Fruit fly (Drosophila melanogaster): ENCODE measurements around the gene Sirup.

Gene Sirup

dm6 chr2L:7992654-7993053 lies 6.0 kb upstream of the Sirup start:
- TF ChIP-seq h (GFP tag; optimal IDR thresholded peaks at IDR 0.05) = no peak
- no peak for TF ChIP-seq OdsH (GFP tag; optimal IDR thresholded peaks at IDR 0.05)
- TF ChIP-seq GATAd (GFP tag; optimal IDR thresholded peaks at IDR 0.05) = no peak
- TF ChIP-seq foxo (GFP tag; optimal IDR thresholded peaks at IDR 0.05) = no peak
- TF ChIP-seq Vsx2 (GFP tag; optimal IDR thresholded peaks at IDR 0.05; ENCODE audit: partially characterized antibody) = no peak
- TF ChIP-seq jim (GFP tag; optimal IDR thresholded peaks at IDR 0.05) = no peak
- no peak for TF ChIP-seq CrebA (GFP tag; optimal IDR thresholded peaks at IDR 0.05; ENCODE audit: borderline replicate concordance)
- TF ChIP-seq Sp1 (GFP tag; optimal IDR thresholded peaks at IDR 0.05) = no peak
- no peak for TF ChIP-seq CG9705 (GFP tag; optimal IDR thresholded peaks at IDR 0.05)
- no peak for TF ChIP-seq Mio (GFP tag; optimal IDR thresholded peaks at IDR 0.05)
- no peak for TF ChIP-seq Dif (GFP tag; optimal IDR thresholded peaks at IDR 0.05; ENCODE audit: partially characterized antibody)

- no peak for TF ChIP-seq pan (optimal IDR thresholded peaks at IDR 0.05)
- TF ChIP-seq brk (GFP tag; optimal IDR thresholded peaks at IDR 0.05) = no peak
- no peak for TF ChIP-seq Vsx2 (GFP tag; optimal IDR thresholded peaks at IDR 0.05; ENCODE audit: partially characterized antibody)
- TF ChIP-seq HLH106 (tag; optimal IDR thresholded peaks at IDR 0.05) = peak; percentile 6
- TF ChIP-seq CG9705 (GFP tag; optimal IDR thresholded peaks at IDR 0.05) = no peak
- TF ChIP-seq Rel (GFP tag; optimal IDR thresholded peaks at IDR 0.05) = no peak
- peak; percentile 94 for TF ChIP-seq Rel (tag; optimal IDR thresholded peaks at IDR 0.05)
- TF ChIP-seq psq (GFP tag; optimal IDR thresholded peaks at IDR 0.05) = no peak
- TF ChIP-seq woc (GFP tag; optimal IDR thresholded peaks at IDR 0.05) = no peak
- no peak for TF ChIP-seq dmrt93B (GFP tag; optimal IDR thresholded peaks at IDR 0.05)
- TF ChIP-seq Dif (GFP tag; optimal IDR thresholded peaks at IDR 0.05; ENCODE audit: partially characterized antibody) = peak; percentile 53
- no peak for TF ChIP-seq Jra (GFP tag; optimal IDR thresholded peaks at IDR 0.05)
- TF ChIP-seq CG32264 (GFP tag; optimal IDR thresholded peaks at IDR 0.05) = no peak
- TF ChIP-seq Hnf4 (GFP tag; optimal IDR thresholded peaks at IDR 0.05) = no peak
- TF ChIP-seq sage (GFP tag; optimal IDR thresholded peaks at IDR 0.05) = no peak
- no peak for TF ChIP-seq br (GFP tag; optimal IDR thresholded peaks at IDR 0.05)
- TF ChIP-seq jim (GFP tag; optimal IDR thresholded peaks at IDR 0.05) = peak; percentile 22
- no peak for TF ChIP-seq Mio (GFP tag; optimal IDR thresholded peaks at IDR 0.05)
- no peak for TF ChIP-seq lola (GFP tag; optimal IDR thresholded peaks at IDR 0.05)
- TF ChIP-seq ey (GFP tag; optimal IDR thresholded peaks at IDR 0.05) = no peak
- TF ChIP-seq sv (GFP tag; optimal IDR thresholded peaks at IDR 0.05) = no peak
These were observed 5.5 kb upstream of the Sirup start for dm6 chr2L:7993062-7993685.

dm6 chr2L:7993984-7994854 lies 4.5 kb upstream of the Sirup start, which contains the start of gene pes:
pes (minus strand) TSS chr2L:7994184.
- TF ChIP-seq CG9705 (GFP tag; optimal IDR thresholded peaks at IDR 0.05) (peak; percentile 92), pan (optimal IDR thresholded peaks at IDR 0.05) (no peak), fru (GFP tag; optimal IDR thresholded peaks at IDR 0.05) (peak; percentile 97), CG32264 (GFP tag; optimal IDR thresholded peaks at IDR 0.05) (peak; percentile 69), Myc (optimal IDR thresholded peaks at IDR 0.05) (peak; percentile 43), Jra (GFP tag; optimal IDR thresholded peaks at IDR 0.05) (peak; percentile 8), psq (GFP tag; optimal IDR thresholded peaks at IDR 0.05) (peak; percentile 84), Dfd (GFP tag; optimal IDR thresholded peaks at IDR 0.05) (no peak), ey (GFP tag; optimal IDR thresholded peaks at IDR 0.05) (peak; percentile 41), Rel (GFP tag; optimal IDR thresholded peaks at IDR 0.05) (peak; percentile 82), Rel (tag; optimal IDR thresholded peaks at IDR 0.05) (peak; percentile 45), sv (GFP tag; optimal IDR thresholded peaks at IDR 0.05) (peak; percentile 83), tai (GFP tag; optimal IDR thresholded peaks at IDR 0.05) (no peak), rgr (GFP tag; optimal IDR thresholded peaks at IDR 0.05) (peak; percentile 93), Mio (GFP tag; optimal IDR thresholded peaks at IDR 0.05) (no peak), Hnf4 (GFP tag; optimal IDR thresholded peaks at IDR 0.05) (peak; percentile 43), Sp1 (GFP tag; optimal IDR thresholded peaks at IDR 0.05) (peak; percentile 16), Hr83 (GFP tag; optimal IDR thresholded peaks at IDR 0.05; ENCODE audit: poor library complexity, severe bottlenecking) (peak; percentile 83), usp (GFP tag; optimal IDR thresholded peaks at IDR 0.05) (no peak), OdsH (GFP tag; optimal IDR thresholded peaks at IDR 0.05) (peak; percentile 48), sage (GFP tag; optimal IDR thresholded peaks at IDR 0.05) (peak; percentile 93), N (GFP tag; optimal IDR thresholded peaks at IDR 0.05) (no peak), Abd-B (GFP tag; optimal IDR thresholded peaks at IDR 0.05) (no peak), Dif (GFP tag; optimal IDR thresholded peaks at IDR 0.05; ENCODE audit: partially characterized antibody) (no peak), dmrt93B (GFP tag; optimal IDR thresholded peaks at IDR 0.05) (peak; percentile 93), CrebA (GFP tag; optimal IDR thresholded peaks at IDR 0.05; ENCODE audit: borderline replicate concordance) (peak; percentile 88), brk (GFP tag; optimal IDR thresholded peaks at IDR 0.05) (peak; percentile 72), Hr78 (GFP tag; optimal IDR thresholded peaks at IDR 0.05) (no peak), HLH106 (tag; optimal IDR thresholded peaks at IDR 0.05) (peak; percentile 85), br (GFP tag; optimal IDR thresholded peaks at IDR 0.05) (peak; percentile 35), Vsx2 (GFP tag; optimal IDR thresholded peaks at IDR 0.05; ENCODE audit: partially characterized antibody) (peak; percentile 49), dl (GFP tag; optimal IDR thresholded peaks at IDR 0.05; ENCODE audit: insufficient read depth in 1 of 2, partially characterized antibody in 2 of 2) (peak; percentile 8 to 27), foxo (GFP tag; optimal IDR thresholded peaks at IDR 0.05) (peak; percentile 33 to 98), woc (GFP tag; optimal IDR thresholded peaks at IDR 0.05) (peak; percentile 99), h (GFP tag; optimal IDR thresholded peaks at IDR 0.05) (peak; percentile 98), lola (GFP tag; optimal IDR thresholded peaks at IDR 0.05) (no peak), jim (GFP tag; optimal IDR thresholded peaks at IDR 0.05) (peak; percentile 33)

Data from whole organism, wandering third instar larva.